Worm (Caenorhabditis elegans): Measurements from ENCODE around the gene ins-35.

The ins-35 gene

ce11 chrV:20375236-20375635 is at the start of gene ins-35:
Gene ins-35 (plus strand): TSS chrV:20375536.
- TF ChIP-seq lsy-2 (tag; optimal IDR thresholded peaks at IDR 0.05) (no peak), R02D3.7 (tag; optimal IDR thresholded peaks at IDR 0.05) (no peak), elt-1 (tag; optimal IDR thresholded peaks at IDR 0.05) (no peak), unc-55 (GFP tag; optimal IDR thresholded peaks at IDR 0.05) (no peak), egl-27 (tag; optimal IDR thresholded peaks at IDR 0.05) (no peak), skn-1 (tag; optimal IDR thresholded peaks at IDR 0.05) (no peak), zag-1 (tag; optimal IDR thresholded peaks at IDR 0.05) (no peak), sem-4 (tag; optimal IDR thresholded peaks at IDR 0.05) (no peak), peb-1 (tag; optimal IDR thresholded peaks at IDR 0.05) (no peak), nhr-6 (tag; optimal IDR thresholded peaks at IDR 0.05) (no peak), mdl-1 (tag; optimal IDR thresholded peaks at IDR 0.05) (no peak), gmeb-1 (tag; optimal IDR thresholded peaks at IDR 0.05) (no peak), ceh-82 (tag; optimal IDR thresholded peaks at IDR 0.05) (no peak), ztf-4 (tag; optimal IDR thresholded peaks at IDR 0.05) (no peak), sma-3 (GFP tag; optimal IDR thresholded peaks at IDR 0.05) (no peak), unc-39 (tag; optimal IDR thresholded peaks at IDR 0.05) (no peak), mbf-1 (tag; optimal IDR thresholded peaks at IDR 0.05) (no peak), aly-2 (tag; optimal IDR thresholded peaks at IDR 0.05) (no peak), unc-62 (GFP tag; optimal IDR thresholded peaks at IDR 0.05) (no peak)

- TF ChIP-seq dmd-4 (tag; optimal IDR thresholded peaks at IDR 0.05) = no peak
- TF ChIP-seq sma-9 (GFP tag; optimal IDR thresholded peaks at IDR 0.05) = no peak
- no peak for TF ChIP-seq sma-9 (tag; optimal IDR thresholded peaks at IDR 0.05)
- no peak for TF ChIP-seq nhr-25 (tag; optimal IDR thresholded peaks at IDR 0.05)
- no peak for TF ChIP-seq lin-11 (tag; optimal IDR thresholded peaks at IDR 0.05)
- TF ChIP-seq nhr-10 (tag; optimal IDR thresholded peaks at IDR 0.05) = no peak
- no peak for TF ChIP-seq elt-1 (tag; optimal IDR thresholded peaks at IDR 0.05)
- TF ChIP-seq R02D3.7 (tag; optimal IDR thresholded peaks at IDR 0.05) = no peak
- no peak for TF ChIP-seq unc-62 (GFP tag; optimal IDR thresholded peaks at IDR 0.05)
- no peak for TF ChIP-seq ceh-82 (tag; optimal IDR thresholded peaks at IDR 0.05)
- no peak for TF ChIP-seq aly-2 (tag; optimal IDR thresholded peaks at IDR 0.05)
- TF ChIP-seq lsy-2 (tag; optimal IDR thresholded peaks at IDR 0.05) = no peak
- TF ChIP-seq nhr-21 (tag; optimal IDR thresholded peaks at IDR 0.05) = no peak
Observed at ce11 chrV:20335264-20335663, 40.1 kb upstream of the ins-35 start, which contains the start of gene Y38H6A.5. Gene Y38H6A.5 (minus strand): TSS chrV:20335364.

- TF ChIP-seq nhr-23 (tag; optimal IDR thresholded peaks at IDR 0.05) (no peak), nhr-237 (tag; optimal IDR thresholded peaks at IDR 0.05) (no peak), blmp-1 (tag; optimal IDR thresholded peaks at IDR 0.05; ENCODE audit: insufficient read depth) (no peak), mdl-1 (tag; optimal IDR thresholded peaks at IDR 0.05) (no peak), sem-4 (tag; optimal IDR thresholded peaks at IDR 0.05) (no peak), alr-1 (tag; optimal IDR thresholded peaks at IDR 0.05) (no peak), nhr-11 (tag; optimal IDR thresholded peaks at IDR 0.05) (no peak), ZK546.5 (tag; optimal IDR thresholded peaks at IDR 0.05) (no peak), nhr-6 (tag; optimal IDR thresholded peaks at IDR 0.05) (no peak), mab-5 (tag; optimal IDR thresholded peaks at IDR 0.05) (no peak), elt-1 (tag; optimal IDR thresholded peaks at IDR 0.05) (no peak), ceh-82 (tag; optimal IDR thresholded peaks at IDR 0.05) (no peak)
Observed at ce11 chrV:20338020-20338419, 37.3 kb upstream of the ins-35 start.

- TF ChIP-seq sma-9 (GFP tag; optimal IDR thresholded peaks at IDR 0.05) (no peak), sma-9 (tag; optimal IDR thresholded peaks at IDR 0.05) (no peak), C34F6.9 (tag; optimal IDR thresholded peaks at IDR 0.05) (no peak), snpc-4 (tag; optimal IDR thresholded peaks at IDR 0.05) (no peak), alr-1 (tag; optimal IDR thresholded peaks at IDR 0.05) (no peak), sma-3 (GFP tag; optimal IDR thresholded peaks at IDR 0.05) (no peak), unc-39 (tag; optimal IDR thresholded peaks at IDR 0.05) (no peak), gmeb-1 (tag; optimal IDR thresholded peaks at IDR 0.05) (no peak), elt-3 (tag; optimal IDR thresholded peaks at IDR 0.05) (no peak), ceh-82 (tag; optimal IDR thresholded peaks at IDR 0.05) (no peak), F13H6.1 (tag; optimal IDR thresholded peaks at IDR 0.05) (no peak), peb-1 (tag; optimal IDR thresholded peaks at IDR 0.05) (no peak), ceh-16 (tag; optimal IDR thresholded peaks at IDR 0.05) (no peak), zag-1 (tag; optimal IDR thresholded peaks at IDR 0.05) (no peak)
Observed at ce11 chrV:20338870-20339269, 36.5 kb upstream of the ins-35 start.

Measured in whole organism, L2 larva.